Fruit fly (Drosophila melanogaster) whole organism, adult: ENCODE measurements around the gene CG32295.

Source experiments
- CG11617 ChIP-seq: fragments of 200-800 bp; sonication (Bioruptor generic); optimal IDR thresholded peaks from 2 replicates; lab custom pipeline; 2017; ENCODE audit warnings: mild to moderate bottlenecking, missing biosample characterization, missing genetic modification reagents, missing genetic modification characterization
- CG12768 ChIP-seq: fragments of 200-800 bp; sonication (Bioruptor generic); optimal IDR thresholded peaks from 2 replicates; lab custom pipeline; 2017; ENCODE audit warnings: missing biosample characterization, missing genetic modification characterization, mild to moderate bottlenecking, moderate library complexity, missing genetic modification reagents
- CG14711 ChIP-seq: fragments of 200-800 bp; sonication (Bioruptor generic); optimal IDR thresholded peaks from 2 replicates; lab custom pipeline; 2018; ENCODE audit warnings: missing biosample characterization, mild to moderate bottlenecking, missing genetic modification characterization, moderate library complexity
- CG1620 ChIP-seq: fragments of 200-800 bp; sonication (Bioruptor generic); optimal IDR thresholded peaks from 2 replicates; lab custom pipeline; 2016; ENCODE audit warnings: missing biosample characterization, missing genetic modification characterization
- CG33017 ChIP-seq: fragments of 200-800 bp; sonication (Bioruptor generic); optimal IDR thresholded peaks from 2 replicates; lab custom pipeline; 2018; ENCODE audit warnings: missing biosample characterization, mild to moderate bottlenecking, missing genetic modification characterization, moderate library complexity
- CG5204 ChIP-seq: fragments of 200-800 bp; sonication (Bioruptor generic); optimal IDR thresholded peaks from 2 replicates; lab custom pipeline; 2016; ENCODE audit warnings: missing biosample characterization, missing genetic modification characterization
- CG7045 ChIP-seq: fragments of 200-800 bp; sonication (Bioruptor generic); optimal IDR thresholded peaks from 2 replicates; lab custom pipeline; 2017; ENCODE audit warnings: missing biosample characterization, mild to moderate bottlenecking, missing genetic modification characterization
- CG7101 ChIP-seq: fragments of 200-800 bp; sonication (Bioruptor generic); optimal IDR thresholded peaks from 2 replicates; lab custom pipeline; 2018; ENCODE audit warnings: missing biosample characterization, mild to moderate bottlenecking, missing genetic modification characterization, moderate library complexity
- Clk ChIP-seq: fragments of 200-800 bp; sonication (Bioruptor generic); optimal IDR thresholded peaks from 2 replicates; lab custom pipeline; 2017; ENCODE audit warnings: missing biosample characterization, missing genetic modification characterization
- Crg-1 ChIP-seq: fragments of 200-800 bp; sonication (Bioruptor generic); optimal IDR thresholded peaks from 2 replicates; lab custom pipeline; 2016; ENCODE audit warnings: missing biosample characterization, missing genetic modification characterization
- Hr96 ChIP-seq: fragments of 200-800 bp; sonication (Bioruptor generic); optimal IDR thresholded peaks from 2 replicates; lab custom pipeline; 2016; ENCODE audit warnings: missing biosample characterization, missing genetic modification characterization
- Mnt ChIP-seq: fragments of 200-800 bp; sonication (Bioruptor generic); optimal IDR thresholded peaks from 2 replicates; lab custom pipeline; 2016; ENCODE audit warnings: missing biosample characterization, mild to moderate bottlenecking, missing genetic modification characterization
- bab1 ChIP-seq: fragments of 200-800 bp; sonication (Bioruptor generic); optimal IDR thresholded peaks from 3 replicates; lab custom pipeline; 2019; ENCODE audit warnings: missing biosample characterization, mild to moderate bottlenecking, missing genetic modification characterization, moderate library complexity
- cic ChIP-seq: fragments of 200-800 bp; sonication (Bioruptor generic); optimal IDR thresholded peaks from 2 replicates; lab custom pipeline; 2017; ENCODE audit warnings: missing biosample characterization, mild to moderate bottlenecking, missing genetic modification characterization, moderate library complexity
- cnc ChIP-seq, 2 experiments: fragments of >200 bp; optimal IDR thresholded peaks; 2 replicates each; lab custom pipeline; 2017
- kay ChIP-seq: fragments of 200-800 bp; sonication (Bioruptor generic); peaks from one replicate; lab custom pipeline; 2016; ENCODE audit warnings: missing biosample characterization, missing genetic modification characterization, borderline replicate concordance
- ovo ChIP-seq: fragments of 200-800 bp; sonication (Bioruptor generic); optimal IDR thresholded peaks from 2 replicates; lab custom pipeline; 2016; ENCODE audit warnings: missing biosample characterization, missing genetic modification characterization
- pad ChIP-seq: fragments of 200-800 bp; sonication (Bioruptor generic); optimal IDR thresholded peaks from 3 replicates; lab custom pipeline; 2017; ENCODE audit warnings: missing biosample characterization, missing genetic modification characterization, mild to moderate bottlenecking, moderate library complexity, missing genetic modification reagents
- tj ChIP-seq: fragments of 200-800 bp; sonication (Bioruptor generic); optimal IDR thresholded peaks from 3 replicates; lab custom pipeline; 2017; ENCODE audit warnings: missing biosample characterization, mild to moderate bottlenecking, missing genetic modification characterization, moderate library complexity
- toe ChIP-seq: fragments of 200-800 bp; sonication (Bioruptor generic); optimal IDR thresholded peaks from 2 replicates; lab custom pipeline; 2016; ENCODE audit warnings: missing biosample characterization, missing genetic modification characterization

The CG32295 gene

dm6 chr3L:2530635-2531034 lies 3.9 kb upstream of the CG32295 start:
- no peak for TF ChIP-seq kay (GFP tag; lab: Kevin White, UChicago)

dm6 chr3L:2530090-2530489 lies 3.3 kb upstream of the CG32295 start:
- TF ChIP-seq bab1: no peak
- no peak for TF ChIP-seq CG33017 (tag; lab: Kevin White, UChicago)
- no peak for TF ChIP-seq CG12768
- no peak for TF ChIP-seq Clk (GFP tag; lab: Kevin White, UChicago)
- TF ChIP-seq CG7045 (GFP tag; lab: Kevin White, UChicago): no peak
- no peak for TF ChIP-seq Crg-1
- TF ChIP-seq CG1620 (GFP tag; lab: Kevin White, UChicago): no peak
- TF ChIP-seq tj (GFP tag; lab: Kevin White, UChicago): no peak
- TF ChIP-seq CG5204 (GFP tag; lab: Kevin White, UChicago): no peak
- no peak for TF ChIP-seq Hr96
- no peak for TF ChIP-seq CG11617 (GFP tag; lab: Kevin White, UChicago)
- TF ChIP-seq cnc (optimal IDR thresholded peaks at IDR 0.05; lab: Kevin White, UChicago): no peak
- no peak for TF ChIP-seq kay (GFP tag; lab: Kevin White, UChicago)
- TF ChIP-seq toe: no peak
- TF ChIP-seq CG7101: no peak

- TF ChIP-seq tj (GFP tag; lab: Kevin White, UChicago) (no peak), CG1620 (GFP tag; lab: Kevin White, UChicago) (no peak), pad (GFP tag; lab: Kevin White, UChicago) (no peak), kay (GFP tag; lab: Kevin White, UChicago) (no peak), toe (no peak), CG7101 (no peak), CG5204 (GFP tag; lab: Kevin White, UChicago) (no peak)
Measured at dm6 chr3L:2515197-2515596, 11.6 kb downstream of the CG32295 start.

- no peak for TF ChIP-seq CG11617 (GFP tag; lab: Kevin White, UChicago)
Measured at dm6 chr3L:2504796-2505195, 22.0 kb downstream of the CG32295 start.

- TF ChIP-seq cic (GFP tag; lab: Kevin White, UChicago) (peak; percentile 85), CG11617 (GFP tag; lab: Kevin White, UChicago) (no peak)
Measured at dm6 chr3L:2504031-2504615, 22.6 kb downstream of the CG32295 start.

DNA sequence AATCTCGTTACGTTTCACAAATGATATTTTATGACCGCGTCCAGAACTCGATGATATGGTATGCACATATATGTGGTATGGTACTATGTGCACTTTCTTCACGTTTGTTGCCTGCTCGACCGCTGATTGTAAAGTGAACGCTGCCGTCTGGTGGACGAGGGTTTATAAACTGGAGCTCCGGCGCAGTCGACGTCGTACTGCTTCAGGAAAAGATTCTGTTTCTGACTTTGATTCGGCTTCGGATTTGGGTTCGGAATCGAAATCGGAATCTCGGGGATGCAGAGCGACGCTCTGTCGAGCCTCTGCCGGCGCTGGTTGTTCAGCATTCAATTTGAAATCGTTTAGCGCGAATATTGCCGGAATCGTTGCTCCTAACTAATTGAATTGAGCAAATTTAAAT lies 23.3 kb downstream of the CG32295 start, which contains the start of gene CG16758:
CG16758 (minus strand) TSS at position 142 of the 400 bp plus-strand sequence.
- TF ChIP-seq CG5204 (GFP tag; lab: Kevin White, UChicago): no peak

DNA sequence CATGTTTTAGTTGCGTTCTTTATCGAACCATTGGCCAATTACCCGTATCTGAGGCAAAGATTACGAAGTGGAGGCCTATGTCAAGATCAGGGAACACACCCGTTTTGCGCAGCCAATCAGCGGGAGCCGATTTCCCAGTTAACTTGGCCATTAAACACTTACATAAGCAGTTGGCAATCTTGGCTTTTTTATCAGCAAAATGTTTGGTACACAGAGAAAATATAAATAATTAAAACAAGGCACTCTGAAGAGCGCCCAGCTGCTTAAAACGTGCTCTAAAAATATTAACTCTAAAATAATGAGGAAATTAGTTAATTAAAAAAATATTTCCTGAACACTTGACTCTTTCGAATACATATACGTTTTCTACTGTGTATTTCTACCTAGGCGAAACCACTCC lies 25.0 kb downstream of the CG32295 start:
- TF ChIP-seq kay (GFP tag; lab: Kevin White, UChicago) (peak; percentile 71), Crg-1 (no peak), CG33017 (tag; lab: Kevin White, UChicago) (no peak)

- TF ChIP-seq ovo (GFP tag; lab: Kevin White, UChicago) (no peak), CG5204 (GFP tag; lab: Kevin White, UChicago) (no peak), cnc (optimal IDR thresholded peaks at IDR 0.05; lab: Kevin White, UChicago) (no peak), cic (GFP tag; lab: Kevin White, UChicago) (no peak), CG7101 (no peak), CG1620 (GFP tag; lab: Kevin White, UChicago) (no peak), Crg-1 (no peak), Clk (GFP tag; lab: Kevin White, UChicago) (no peak), CG14711 (no peak), CG12768 (no peak), CG7045 (GFP tag; lab: Kevin White, UChicago) (no peak), pad (GFP tag; lab: Kevin White, UChicago) (peak; percentile 18), bab1 (no peak), kay (GFP tag; lab: Kevin White, UChicago) (peak; percentile 90), Mnt (GFP tag; lab: Kevin White, UChicago) (no peak)
Measured at dm6 chr3L:2499077-2499476, 27.7 kb downstream of the CG32295 start.

- TF ChIP-seq CG14711 (peak; percentile 94), CG7101 (peak; percentile 96), CG12768 (peak; percentile 99), ovo (GFP tag; lab: Kevin White, UChicago) (peak; percentile 72), CG1620 (GFP tag; lab: Kevin White, UChicago) (peak; percentile 81), Hr96 (peak; percentile 97), CG5204 (GFP tag; lab: Kevin White, UChicago) (peak; percentile 94), cnc (optimal IDR thresholded peaks at IDR 0.05; lab: Kevin White, UChicago) (no peak), CG33017 (tag; lab: Kevin White, UChicago) (peak; percentile 96), tj (GFP tag; lab: Kevin White, UChicago) (peak; percentile 78), Mnt (GFP tag; lab: Kevin White, UChicago) (peak; percentile 90), CG11617 (GFP tag; lab: Kevin White, UChicago) (peak; percentile 98), bab1 (peak; percentile 92), Crg-1 (peak; percentile 76), toe (peak; percentile 93), Clk (GFP tag; lab: Kevin White, UChicago) (peak; percentile 96), pad (GFP tag; lab: Kevin White, UChicago) (peak; percentile 88), cic (GFP tag; lab: Kevin White, UChicago) (peak; percentile 94), kay (GFP tag; lab: Kevin White, UChicago) (peak; percentile 98), CG7045 (GFP tag; lab: Kevin White, UChicago) (peak; percentile 98)
Measured at dm6 chr3L:2494183-2494541, 32.6 kb downstream of the CG32295 start.
